Fruit fly (Drosophila melanogaster): ENCODE results near the gene Polr2J.

Gene Polr2J

DNA sequence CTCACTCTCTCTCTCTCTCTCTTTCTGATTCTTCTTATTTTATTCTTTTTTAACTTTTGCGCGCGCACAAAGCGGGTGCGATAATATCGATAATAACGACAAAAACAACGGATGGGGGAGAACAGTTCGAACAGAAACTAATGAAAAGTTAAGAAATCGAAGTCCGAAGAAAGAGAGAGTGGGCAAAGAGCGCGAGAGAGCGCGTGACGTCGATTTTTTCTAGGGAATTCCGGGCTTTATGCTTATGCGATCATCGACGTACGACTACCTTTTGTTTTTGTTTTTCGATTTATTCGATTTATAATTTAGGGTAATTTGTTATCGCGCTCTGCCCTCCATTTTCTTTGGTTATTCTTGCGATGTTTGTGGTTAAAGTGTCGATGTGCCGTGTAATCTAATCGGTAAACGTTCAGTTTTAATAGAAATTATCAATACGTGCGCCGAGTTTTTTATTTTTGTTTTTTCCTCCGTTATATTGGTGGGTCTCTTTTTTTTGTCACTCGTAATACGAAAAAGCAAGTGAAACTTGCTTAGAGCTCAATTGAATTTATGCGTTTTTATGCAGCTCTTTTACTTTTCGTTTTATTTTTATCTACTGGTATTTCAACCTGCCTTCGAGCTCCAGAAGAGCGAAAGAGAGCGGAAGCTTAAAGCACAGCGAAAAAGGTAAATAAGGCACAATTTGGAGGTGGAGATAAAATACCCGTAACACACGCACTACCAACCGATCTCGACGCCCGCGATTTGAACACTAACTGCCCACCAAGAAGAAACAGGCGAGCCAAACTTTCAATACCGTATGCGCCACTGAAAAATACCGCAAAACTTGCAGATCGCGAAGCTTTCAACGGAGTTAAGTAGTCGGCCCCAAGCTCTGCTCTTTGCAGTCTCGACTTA, 39.6 kb upstream of the Polr2J start, which contains the start of gene dl (continued):
- TF ChIP-seq gsb (GFP tag; IDR thresholded peaks at IDR 0.05) (no peak), psq (GFP tag; optimal IDR thresholded peaks at IDR 0.05) (no peak), Xbp1 (GFP tag; optimal IDR thresholded peaks at IDR 0.05) (no peak), Deaf1 (tag; optimal IDR thresholded peaks at IDR 0.05) (no peak), Dp (GFP tag; optimal IDR thresholded peaks at IDR 0.05) (peak; percentile 27), CG3407 (GFP tag; optimal IDR thresholded peaks at IDR 0.05) (no peak), Pdp1 (GFP tag; optimal IDR thresholded peaks at IDR 0.05) (peak in 1 of 2 experiments; percentile 81), sob (GFP tag; IDR thresholded peaks at IDR 0.05) (no peak), CG1233 (GFP tag; optimal IDR thresholded peaks at IDR 0.05) (no peak), gfzf (GFP tag; optimal IDR thresholded peaks at IDR 0.05) (peak; percentile 10), pnt (GFP tag; optimal IDR thresholded peaks at IDR 0.05) (no peak), ERR (GFP tag; optimal IDR thresholded peaks at IDR 0.05) (peak; percentile 1), Abd-B (GFP tag; optimal IDR thresholded peaks at IDR 0.05) (no peak), repo (GFP tag; optimal IDR thresholded peaks at IDR 0.05) (peak; percentile 5), CG10543 (GFP tag; optimal IDR thresholded peaks at IDR 0.05) (no peak), Bgb (GFP tag; IDR thresholded peaks at IDR 0.05; ENCODE audit: partially characterized antibody) (peak; percentile 36; the same call in 1 of the 2 replicates), luna (GFP tag; optimal IDR thresholded peaks at IDR 0.05) (no peak), ash1 (GFP tag; optimal IDR thresholded peaks at IDR 0.05) (no peak), CG6175 (GFP tag; IDR thresholded peaks at IDR 0.05) (0 out of 3 replicates have a peak, but pooled peaks have one; percentile 53), abd-A (tag; optimal IDR thresholded peaks at IDR 0.05) (peak; percentile 69), Tbp (GFP tag; optimal IDR thresholded peaks at IDR 0.05) (no peak), hth (optimal IDR thresholded peaks at IDR 0.05) (no peak), Ada2b (GFP tag; IDR thresholded peaks at IDR 0.05) (no peak), pros (GFP tag; optimal IDR thresholded peaks at IDR 0.05) (no peak), Doc2 (GFP tag; IDR thresholded peaks at IDR 0.05) (no peak), D19B (GFP tag; optimal IDR thresholded peaks at IDR 0.05) (peak; percentile 84), ro (GFP tag; IDR thresholded peaks at IDR 0.05) (no peak), Scr (GFP tag; IDR thresholded peaks at IDR 0.05; ENCODE audit: partially characterized antibody) (peak; percentile 35; the same call in 1 of the 2 replicates), Poxn (GFP tag; IDR thresholded peaks at IDR 0.05) (no peak), dmrt99B (tag; optimal IDR thresholded peaks at IDR 0.05) (no peak), Dip3 (GFP tag; optimal IDR thresholded peaks at IDR 0.05) (no peak), D19A (tag; optimal IDR thresholded peaks at IDR 0.05) (peak; percentile 10), CG2129 (GFP tag; IDR thresholded peaks at IDR 0.05; ENCODE audit: partially characterized antibody) (no peak), CG10267 (tag; optimal IDR thresholded peaks at IDR 0.05) (no peak), CG4424 (GFP tag; optimal IDR thresholded peaks at IDR 0.05) (peak; percentile 11), CG31388 (GFP tag; optimal IDR thresholded peaks at IDR 0.05) (no peak), CG15696 (tag; optimal IDR thresholded peaks at IDR 0.05) (no peak), nerfin-2 (GFP tag; IDR thresholded peaks at IDR 0.05; ENCODE audit: partially characterized antibody) (peak; percentile 37; the same call in 1 of the 2 replicates), CG1602 (GFP tag; optimal IDR thresholded peaks at IDR 0.05) (no peak), Rfx (GFP tag; IDR thresholded peaks at IDR 0.05) (peak; percentile 27; the same call in 1 of the 2 replicates), CG14050 (GFP tag; IDR thresholded peaks at IDR 0.05) (no peak), cato (GFP tag; optimal IDR thresholded peaks at IDR 0.05; ENCODE audit: borderline replicate concordance) (no peak), jumu (GFP tag; optimal IDR thresholded peaks at IDR 0.05) (no peak), CG10565 (GFP tag; optimal IDR thresholded peaks at IDR 0.05) (no peak), usp (GFP tag; optimal IDR thresholded peaks at IDR 0.05) (no peak), pho (GFP tag; optimal IDR thresholded peaks at IDR 0.05) (no peak), gcm (GFP tag; optimal IDR thresholded peaks at IDR 0.05) (no peak), Ets65A (GFP tag) (no peak), CG2712 (tag; optimal IDR thresholded peaks at IDR 0.05) (no peak)
